Worm (Caenorhabditis elegans) whole organism, L2 larva: ENCODE data around the gene C33G8.2.

Experiments used
- nhr-23 ChIP-seq: fragments of 150-350 bp; optimal IDR thresholded peaks from 2 replicates; lab custom pipeline; 2014; ENCODE audit warnings: missing biosample characterization, missing genetic modification reagents, missing genetic modification characterization
- snpc-4 ChIP-seq: fragments of 150-350 bp; optimal IDR thresholded peaks from 2 replicates; lab custom pipeline; 2014; ENCODE audit warnings: missing biosample characterization, missing genetic modification characterization

- TF ChIP-seq snpc-4, result no peak
- TF ChIP-seq nhr-23, result no peak
These were observed at the start of gene C33G8.2 for ce11 chrV:7009461-7009860.
